Fruit fly (Drosophila melanogaster): ENCODE results near the gene CG32187.

dm6 chr3L:17846169-17846981, 40.2 kb upstream of the CG32187 start, which contains the start of the genes MED19 and CG7430:
- no peak for TF ChIP-seq CG32121 (GFP tag; IDR thresholded peaks at IDR 0.05)
- no peak for TF ChIP-seq Pif1A (GFP tag; optimal IDR thresholded peaks at IDR 0.05)
- TF ChIP-seq EcR (GFP tag; optimal IDR thresholded peaks at IDR 0.05), result peak; percentile 87
- TF ChIP-seq CG12605 (GFP tag; IDR thresholded peaks at IDR 0.05), result peak; percentile 29; the same call in 1 of the 2 replicates
- no peak for TF ChIP-seq CG10348 (GFP tag; IDR thresholded peaks at IDR 0.05)
